Worm (Caenorhabditis elegans): Measurements from ENCODE around the gene Y69A2AR.32.

Gene Y69A2AR.32

ce11 chrIV:2606572-2606971 is 3.7 kb upstream of the Y69A2AR.32 start:
- no peak for TF ChIP-seq ztf-4 (tag; optimal IDR thresholded peaks at IDR 0.05)
- no peak for TF ChIP-seq elt-2 (tag; optimal IDR thresholded peaks at IDR 0.05)
- no peak for TF ChIP-seq elt-3 (tag; optimal IDR thresholded peaks at IDR 0.05)
- no peak for TF ChIP-seq nhr-77 (tag; optimal IDR thresholded peaks at IDR 0.05)
- no peak for TF ChIP-seq nhr-11 (tag; optimal IDR thresholded peaks at IDR 0.05)
- no peak for TF ChIP-seq lsy-12 (tag; optimal IDR thresholded peaks at IDR 0.05)
- no peak for TF ChIP-seq pqm-1 (tag; optimal IDR thresholded peaks at IDR 0.05)
- TF ChIP-seq hmg-11 (tag; optimal IDR thresholded peaks at IDR 0.05) = no peak
- TF ChIP-seq elt-1 (tag; optimal IDR thresholded peaks at IDR 0.05) = no peak
- no peak for TF ChIP-seq eor-1 (tag; optimal IDR thresholded peaks at IDR 0.05)
- no peak for TF ChIP-seq pha-4 (tag; optimal IDR thresholded peaks at IDR 0.05)
- TF ChIP-seq nhr-28 (tag; optimal IDR thresholded peaks at IDR 0.05) = no peak

- peak; percentile 31 for TF ChIP-seq lsy-12 (tag; optimal IDR thresholded peaks at IDR 0.05)
- TF ChIP-seq pha-4 (tag; optimal IDR thresholded peaks at IDR 0.05) = peak; percentile 18
- no peak for TF ChIP-seq mdl-1 (tag; optimal IDR thresholded peaks at IDR 0.05)
Measured at ce11 chrIV:2607513-2608101, 2.6 kb upstream of the Y69A2AR.32 start, which contains the start of gene vamp-7. Gene vamp-7, plus strand, starts transcription at chrIV:2608051.

- TF ChIP-seq ceh-28 (tag; optimal IDR thresholded peaks at IDR 0.05) (no peak), nhr-11 (tag; optimal IDR thresholded peaks at IDR 0.05) (no peak)
Measured at ce11 chrIV:2610974-2611373, 738 bp downstream of the Y69A2AR.32 start.

ce11 chrIV:2613011-2613503 is 2.8 kb downstream of the Y69A2AR.32 start, which contains the start of gene Y69A2AR.28:
Gene Y69A2AR.28, minus strand, starts transcription at chrIV:2613061.
- TF ChIP-seq mml-1 (tag; optimal IDR thresholded peaks at IDR 0.05) (no peak), nhr-77 (tag; optimal IDR thresholded peaks at IDR 0.05) (no peak), eor-1 (tag; optimal IDR thresholded peaks at IDR 0.05) (no peak), ceh-16 (tag; optimal IDR thresholded peaks at IDR 0.05) (no peak), elt-3 (tag; optimal IDR thresholded peaks at IDR 0.05) (no peak), egl-5 (tag; optimal IDR thresholded peaks at IDR 0.05) (no peak), lin-15B (tag; optimal IDR thresholded peaks at IDR 0.05) (peak; percentile 45), fos-1 (tag; optimal IDR thresholded peaks at IDR 0.05) (no peak)

- TF ChIP-seq fkh-2 (tag; optimal IDR thresholded peaks at IDR 0.05) = no peak
- TF ChIP-seq sea-2 (GFP tag; optimal IDR thresholded peaks at IDR 0.05) = no peak
- no peak for TF ChIP-seq nhr-28 (tag; optimal IDR thresholded peaks at IDR 0.05)
- no peak for TF ChIP-seq daf-12 (tag; optimal IDR thresholded peaks at IDR 0.05)
- no peak for TF ChIP-seq ama-1 (optimal IDR thresholded peaks at IDR 0.05)
- TF ChIP-seq ceh-16 (tag; optimal IDR thresholded peaks at IDR 0.05) = no peak
- TF ChIP-seq zag-1 (tag; optimal IDR thresholded peaks at IDR 0.05) = no peak
- no peak for TF ChIP-seq hmg-11 (tag; optimal IDR thresholded peaks at IDR 0.05)
- no peak for TF ChIP-seq ceh-9 (tag; optimal IDR thresholded peaks at IDR 0.05)
- no peak for TF ChIP-seq pha-4 (tag; optimal IDR thresholded peaks at IDR 0.05)
- TF ChIP-seq tbx-2 (tag; optimal IDR thresholded peaks at IDR 0.05) = no peak
- TF ChIP-seq skn-1 (tag; optimal IDR thresholded peaks at IDR 0.05) = no peak
- TF ChIP-seq ztf-4 (tag; optimal IDR thresholded peaks at IDR 0.05) = no peak
- peak; percentile 63 for TF ChIP-seq elt-2 (tag; optimal IDR thresholded peaks at IDR 0.05)
- no peak for TF ChIP-seq fos-1 (tag; optimal IDR thresholded peaks at IDR 0.05)
- TF ChIP-seq pqm-1 (tag; optimal IDR thresholded peaks at IDR 0.05) = peak; percentile 62
- TF ChIP-seq fkh-10 (GFP tag; optimal IDR thresholded peaks at IDR 0.05) = no peak
- TF ChIP-seq nhr-43 (tag; optimal IDR thresholded peaks at IDR 0.05; ENCODE audit: poor library complexity, severe bottlenecking) = no peak
Measured at ce11 chrIV:2613754-2614244, 3.6 kb downstream of the Y69A2AR.32 start, which contains the start of gene daao-1. Gene daao-1, plus strand, starts transcription at chrIV:2614194.

- TF ChIP-seq mdl-1 (tag; optimal IDR thresholded peaks at IDR 0.05) = no peak
- peak; percentile 78 for TF ChIP-seq ceh-28 (tag; optimal IDR thresholded peaks at IDR 0.05)
Measured at ce11 chrIV:2616853-2617252, 6.6 kb downstream of the Y69A2AR.32 start.

ce11 chrIV:2618611-2619010 is 8.4 kb downstream of the Y69A2AR.32 start, which contains the start of gene smf-3:
Gene smf-3, plus strand, starts transcription at chrIV:2618869.
- TF ChIP-seq lsy-12 (tag; optimal IDR thresholded peaks at IDR 0.05) (no peak), nfya-1 (tag; optimal IDR thresholded peaks at IDR 0.05; ENCODE audit: insufficient read depth) (peak; percentile 6), ama-1 (optimal IDR thresholded peaks at IDR 0.05) (no peak), lin-15B (tag; optimal IDR thresholded peaks at IDR 0.05) (no peak), nhr-77 (tag; optimal IDR thresholded peaks at IDR 0.05) (no peak), ceh-28 (tag; optimal IDR thresholded peaks at IDR 0.05) (no peak), elt-2 (tag; optimal IDR thresholded peaks at IDR 0.05) (peak; percentile 98), pqm-1 (tag; optimal IDR thresholded peaks at IDR 0.05) (peak; percentile 96), nhr-67 (tag; optimal IDR thresholded peaks at IDR 0.05) (no peak), R02D3.7 (tag; optimal IDR thresholded peaks at IDR 0.05) (no peak), unc-62 (GFP tag; optimal IDR thresholded peaks at IDR 0.05) (no peak), tbx-2 (tag; optimal IDR thresholded peaks at IDR 0.05) (no peak), snpc-4 (tag; optimal IDR thresholded peaks at IDR 0.05) (no peak), sea-2 (GFP tag; optimal IDR thresholded peaks at IDR 0.05) (no peak)

All from whole organism, L3 larva.